Fruit fly (Drosophila melanogaster) whole organism, embryonic: ENCODE results near the gene PK2-R2.

Experiments used
- CG11085 ChIP-seq: fragments of 200-800 bp; sonication (Bioruptor generic); IDR thresholded peaks from 2 replicates; pipeline ENCODE4 v1.3.6; 2022; ENCODE audit warnings: missing biosample characterization, missing genetic modification characterization
- CG11696 ChIP-seq: fragments of 200-800 bp; sonication (Bioruptor generic); IDR thresholded peaks from 2 replicates; pipeline ENCODE4 v1.3.6; 2022; ENCODE audit warnings: missing biosample characterization, missing genetic modification characterization
- CG11723 ChIP-seq: fragments of 200-800 bp; sonication (Bioruptor generic); optimal IDR thresholded peaks from 2 replicates; lab custom pipeline; 2017; ENCODE audit warnings: missing biosample characterization, mild to moderate bottlenecking, missing genetic modification characterization
- CG12071 ChIP-seq: fragments of 200-800 bp; sonication (Bioruptor generic); optimal IDR thresholded peaks from 3 replicates; lab custom pipeline; 2018; ENCODE audit warnings: missing biosample characterization, mild to moderate bottlenecking, missing genetic modification characterization
- CG13775 ChIP-seq: fragments of 200-800 bp; sonication (Bioruptor generic); optimal IDR thresholded peaks from 3 replicates; lab custom pipeline; 2017; ENCODE audit warnings: missing biosample characterization, mild to moderate bottlenecking, missing genetic modification characterization
- CG14014 ChIP-seq: fragments of 200-800 bp; sonication (Bioruptor generic); IDR thresholded peaks from 2 replicates; pipeline ENCODE4 v1.3.6; 2022; ENCODE audit warnings: missing biosample characterization, missing genetic modification characterization
- CG1529 ChIP-seq: fragments of 200-800 bp; sonication (Bioruptor generic); optimal IDR thresholded peaks from 3 replicates; lab custom pipeline; 2018; ENCODE audit warnings: missing biosample characterization, missing genetic modification characterization
- CG17568 ChIP-seq: fragments of 200-800 bp; sonication (Bioruptor generic); optimal IDR thresholded peaks from 2 replicates; lab custom pipeline; 2018; ENCODE audit warnings: missing biosample characterization, mild to moderate bottlenecking, missing genetic modification characterization, moderate library complexity
- CG18619 ChIP-seq: fragments of 200-800 bp; sonication (Bioruptor generic); optimal IDR thresholded peaks from 3 replicates; lab custom pipeline; 2017; ENCODE audit warnings: missing biosample characterization, mild to moderate bottlenecking, missing genetic modification characterization
- CG2889 ChIP-seq: fragments of 200-800 bp; sonication (Bioruptor generic); IDR thresholded peaks from 3 replicates; pipeline ENCODE4 v1.3.6; 2022; ENCODE audit warnings: missing biosample characterization, missing genetic modification characterization
- CG31224 ChIP-seq: fragments of 200-800 bp; sonication (Bioruptor generic); IDR thresholded peaks from 2 replicates; pipeline ENCODE4 v1.3.6; 2022; ENCODE audit warnings: missing biosample characterization, missing genetic modification characterization
- CG31388 ChIP-seq: fragments of 200-800 bp; sonication (Bioruptor generic); optimal IDR thresholded peaks from 2 replicates; lab custom pipeline; 2016; ENCODE audit warnings: missing biosample characterization, missing genetic modification characterization
- CG3163 ChIP-seq: fragments of 200-800 bp; sonication (Bioruptor generic); optimal IDR thresholded peaks from 3 replicates; lab custom pipeline; 2016; ENCODE audit warnings: missing biosample characterization, missing genetic modification characterization
- CG4617 ChIP-seq: fragments of 200-800 bp; sonication (Bioruptor generic); optimal IDR thresholded peaks from 3 replicates; lab custom pipeline; 2016; ENCODE audit warnings: missing biosample characterization, missing genetic modification characterization, borderline replicate concordance
- CG6654 ChIP-seq: fragments of 200-800 bp; sonication (Bioruptor generic); optimal IDR thresholded peaks from 2 replicates; lab custom pipeline; 2017; ENCODE audit warnings: missing biosample characterization, mild to moderate bottlenecking, missing genetic modification characterization
- CG6683 ChIP-seq: fragments of 200-800 bp; sonication (Bioruptor generic); optimal IDR thresholded peaks from 2 replicates; lab custom pipeline; 2017; ENCODE audit warnings: missing biosample characterization, mild to moderate bottlenecking, missing genetic modification characterization, missing genetic modification reagents
- CG9609 ChIP-seq: fragments of 200-800 bp; sonication (Bioruptor generic); optimal IDR thresholded peaks from 3 replicates; lab custom pipeline; 2016; ENCODE audit warnings: missing biosample characterization, missing genetic modification characterization
- Doc3 ChIP-seq: fragments of 200-800 bp; sonication (Bioruptor generic); IDR thresholded peaks from 3 replicates; pipeline ENCODE4 v1.3.6; 2022; ENCODE audit warnings: missing biosample characterization, missing genetic modification characterization; ENCODE audit not compliant: partially characterized antibody
- Gug ChIP-seq: fragments of 200-800 bp; sonication (Bioruptor generic); IDR thresholded peaks from 4 replicates; pipeline ENCODE4 v1.3.6; 2022; ENCODE audit warnings: missing biosample characterization, missing genetic modification characterization
- Hsf ChIP-seq: fragments of 200-800 bp; sonication (Bioruptor generic); optimal IDR thresholded peaks from 3 replicates; lab custom pipeline; 2016; ENCODE audit warnings: missing biosample characterization, missing genetic modification characterization
- Kr ChIP-seq: fragments of 200-800 bp; sonication (Bioruptor generic); optimal IDR thresholded peaks from 2 replicates; lab custom pipeline; 2017; ENCODE audit warnings: missing biosample characterization, mild to moderate bottlenecking, missing genetic modification characterization
- Nf-YC ChIP-seq: fragments of 200-800 bp; optimal IDR thresholded peaks from 3 replicates; lab custom pipeline; 2019; ENCODE audit warnings: missing biosample characterization, mild to moderate bottlenecking, missing genetic modification characterization, moderate library complexity
- NfI ChIP-seq: fragments of 200-800 bp; sonication (Bioruptor generic); optimal IDR thresholded peaks from 3 replicates; lab custom pipeline; 2018; ENCODE audit warnings: missing biosample characterization, mild to moderate bottlenecking, missing genetic modification characterization, moderate library complexity
- Pdp1 ChIP-seq, 2 experiments: fragments of 200-800 bp; sonication (Bioruptor generic); optimal IDR thresholded peaks; 3 replicates each; lab custom pipeline; 2016; ENCODE audit warnings: missing biosample characterization in 2 of 2, missing genetic modification characterization in 2 of 2, mild to moderate bottlenecking in 1 of 2, moderate library complexity in 1 of 2
- Stat92E ChIP-seq, 3 experiments: fragments of >200 bp in 2 of 3; fragments of 200-800 bp in 1 of 3; sonication (Bioruptor generic) in 1 of 3; optimal IDR thresholded peaks; 2 replicates each; lab custom pipeline; 2017 to 2019; ENCODE audit warnings: missing biosample characterization in 3 of 3, missing genetic modification characterization in 3 of 3, mild to moderate bottlenecking in 1 of 3, moderate library complexity in 1 of 3
- ab ChIP-seq: fragments of 200-800 bp; sonication (Bioruptor generic); optimal IDR thresholded peaks from 2 replicates; lab custom pipeline; 2016; ENCODE audit warnings: missing biosample characterization, missing genetic modification characterization
- abd-A ChIP-seq: fragments of 200-800 bp; sonication (Bioruptor generic); optimal IDR thresholded peaks from 3 replicates; lab custom pipeline; 2019; ENCODE audit warnings: missing biosample characterization, mild to moderate bottlenecking, missing genetic modification characterization, moderate library complexity
- disco-r ChIP-seq: fragments of 200-800 bp; sonication (Bioruptor generic); optimal IDR thresholded peaks from 2 replicates; lab custom pipeline; 2016; ENCODE audit warnings: missing biosample characterization, missing genetic modification characterization
- dpn ChIP-seq, 2 experiments: fragments of 200-800 bp; sonication (Bioruptor generic); optimal IDR thresholded peaks; 3 replicates each; lab custom pipeline; 2016; ENCODE audit warnings: missing biosample characterization in 2 of 2, missing genetic modification characterization in 2 of 2
- emc ChIP-seq: fragments of 200-800 bp; sonication (Bioruptor generic); optimal IDR thresholded peaks from 2 replicates; lab custom pipeline; 2016; ENCODE audit warnings: missing biosample characterization, missing genetic modification characterization
- ems ChIP-seq: fragments of 200-800 bp; sonication (Bioruptor generic); optimal IDR thresholded peaks from 3 replicates; lab custom pipeline; 2016; ENCODE audit warnings: missing biosample characterization, missing genetic modification characterization
- fd96Cb ChIP-seq: fragments of 200-800 bp; sonication (Bioruptor generic); optimal IDR thresholded peaks from 2 replicates; lab custom pipeline; 2018; ENCODE audit warnings: missing biosample characterization, mild to moderate bottlenecking, missing genetic modification characterization, moderate library complexity
- luna ChIP-seq: fragments of 200-800 bp; sonication (Bioruptor generic); optimal IDR thresholded peaks from 2 replicates; lab custom pipeline; 2016; ENCODE audit warnings: missing biosample characterization, missing genetic modification characterization
- rib ChIP-seq: fragments of 200-800 bp; sonication (Bioruptor generic); IDR thresholded peaks from 2 replicates; pipeline ENCODE4 v1.3.6; 2022; ENCODE audit warnings: missing biosample characterization, missing genetic modification characterization
- sens ChIP-seq: fragments of 200-800 bp; sonication (Bioruptor generic); peaks from one replicate; lab custom pipeline; 2016; ENCODE audit warnings: missing biosample characterization, missing genetic modification characterization
- slp2 ChIP-seq: fragments of 200-800 bp; sonication (Bioruptor generic); optimal IDR thresholded peaks from 2 replicates; lab custom pipeline; 2016; ENCODE audit warnings: missing biosample characterization, missing genetic modification characterization
- sr ChIP-seq: fragments of 200-800 bp; sonication (Bioruptor generic); IDR thresholded peaks from 3 replicates; pipeline ENCODE4 v1.3.6; 2022; ENCODE audit warnings: missing biosample characterization, missing genetic modification characterization
- stwl ChIP-seq: fragments of 200-800 bp; sonication (Bioruptor generic); optimal IDR thresholded peaks from 3 replicates; lab custom pipeline; 2018; ENCODE audit warnings: missing biosample characterization, mild to moderate bottlenecking, missing genetic modification characterization, moderate library complexity
- sug ChIP-seq: fragments of 200-800 bp; optimal IDR thresholded peaks from 2 replicates; lab custom pipeline; 2019; ENCODE audit warnings: missing biosample characterization, mild to moderate bottlenecking, missing genetic modification characterization, moderate library complexity
- unc-4 ChIP-seq: fragments of 200-800 bp; sonication (Bioruptor generic); IDR thresholded peaks from 2 replicates; pipeline ENCODE4 v1.3.6; 2022; ENCODE audit warnings: missing biosample characterization, missing genetic modification characterization; ENCODE audit not compliant: partially characterized antibody
- vvl ChIP-seq: fragments of 200-800 bp; sonication (Bioruptor generic); IDR thresholded peaks from 2 replicates; pipeline ENCODE4 v1.3.6; 2022; ENCODE audit warnings: missing biosample characterization, missing genetic modification characterization

PK2-R2 gene

dm6 chr3R:13364175-13365174 is 30.5 kb upstream of the PK2-R2 start, which contains the start of gene Dic1 (continued):
- peak; percentile 79 for TF ChIP-seq Kr
- TF ChIP-seq Pdp1 (GFP tag; optimal IDR thresholded peaks at IDR 0.05; lab: Kevin White, UChicago), result peak; percentile 83 to 93
- TF ChIP-seq CG31388 (GFP tag; lab: Kevin White, UChicago), result peak; percentile 85
- peak; percentile 98 for TF ChIP-seq fd96Cb (tag; lab: Kevin White, UChicago)
- no peak for TF ChIP-seq Stat92E (GFP tag; optimal IDR thresholded peaks at IDR 0.05; lab: Kevin White, UChicago)
- peak; percentile 64 for TF ChIP-seq CG3163 (GFP tag; lab: Kevin White, UChicago)
- TF ChIP-seq CG12071, result peak; percentile 89
- peak; percentile 84 for TF ChIP-seq emc
- TF ChIP-seq Gug, result peak; percentile 74; the same call in 3 of the 4 replicates
- TF ChIP-seq Hsf, result peak; percentile 96
- TF ChIP-seq ab (GFP tag; lab: Kevin White, UChicago), result peak; percentile 84
- TF ChIP-seq vvl (GFP tag; lab: Robert Waterston, UW), result peak; percentile 94
- TF ChIP-seq CG13775, result peak; percentile 98
- TF ChIP-seq CG1529 (GFP tag; lab: Kevin White, UChicago), result peak; percentile 94
- peak; percentile 97 for TF ChIP-seq CG11723
- peak; percentile 96 for TF ChIP-seq CG6683 (GFP tag; lab: Kevin White, UChicago)
- TF ChIP-seq abd-A, result peak; percentile 64
- peak; percentile 87 for TF ChIP-seq Nf-YC (tag; lab: Kevin White, UChicago)
- TF ChIP-seq NfI, result peak; percentile 97
- no peak for TF ChIP-seq unc-4 (GFP tag; lab: Robert Waterston, UW)
- TF ChIP-seq CG31224, result peak; percentile 86
- peak; percentile 99 for TF ChIP-seq sens (GFP tag; lab: Kevin White, UChicago)
- TF ChIP-seq ems (GFP tag; lab: Kevin White, UChicago), result peak; percentile 82
- TF ChIP-seq CG17568 (GFP tag; lab: Kevin White, UChicago), result peak; percentile 84
- peak; percentile 98 for TF ChIP-seq CG18619 (GFP tag; lab: Kevin White, UChicago)
- peak; percentile 88 for TF ChIP-seq slp2 (GFP tag; lab: Kevin White, UChicago)
- peak; percentile 84 for TF ChIP-seq CG4617 (GFP tag; lab: Kevin White, UChicago)
- TF ChIP-seq sug (tag; lab: Kevin White, UChicago), result peak; percentile 92
- peak; percentile 89 for TF ChIP-seq CG9609 (GFP tag; lab: Kevin White, UChicago)
- TF ChIP-seq CG11696, result peak; percentile 57
- peak; percentile 87 for TF ChIP-seq CG14014
- TF ChIP-seq luna (GFP tag; lab: Kevin White, UChicago), result peak; percentile 83
- TF ChIP-seq CG11085 (GFP tag; lab: Robert Waterston, UW), result peak; percentile 80
- TF ChIP-seq CG2889 (GFP tag; lab: Robert Waterston, UW), result peak; percentile 79
- TF ChIP-seq sr, result peak; percentile 80
- TF ChIP-seq dpn (GFP tag; optimal IDR thresholded peaks at IDR 0.05; lab: Kevin White, UChicago), result peak; percentile 93 to 95
- no peak for TF ChIP-seq Doc3 (GFP tag; lab: Robert Waterston, UW)
- TF ChIP-seq disco-r (GFP tag; lab: Kevin White, UChicago), result peak; percentile 76
- peak; percentile 37 for TF ChIP-seq stwl (tag; lab: Kevin White, UChicago)
- TF ChIP-seq CG6654 (GFP tag; lab: Kevin White, UChicago), result peak; percentile 90
- TF ChIP-seq rib (GFP tag; lab: Robert Waterston, UW), result peak; percentile 79
